Worm (Caenorhabditis elegans) whole organism, midembryonic: Measurements from ENCODE around the gene C25H3.16.

ENCODE experiments used
- klf-2 ChIP-seq: fragments of 200-800 bp; sonication (Bioruptor generic); conservative IDR thresholded peaks from 2 replicates; pipeline ENCODE4 v1.3.6; 2022; ENCODE audit warnings: missing genetic modification reagents, missing genetic modification characterization, missing compliant biosample characterization
- ztf-29 ChIP-seq: fragments of 200-800 bp; sonication (Bioruptor generic); IDR thresholded peaks from 2 replicates; pipeline ENCODE4 v1.3.6; 2022; ENCODE audit warnings: missing genetic modification reagents, missing genetic modification characterization, missing compliant biosample characterization

- TF ChIP-seq klf-2 (no peak), ztf-29 (GFP tag; lab: Robert Waterston, UW) (no peak)
Measured at ce11 chrII:5663180-5663791, 2.8 kb upstream of the C25H3.16 start.
